Fruit fly (Drosophila melanogaster) whole organism, adult: ENCODE data around the gene CG34138.
A peak's percentile ranks its signal among the peaks of the same experiment; 100 is the strongest.

Experiments
- CG11617 ChIP-seq: fragments of 200-800 bp; sonication (Bioruptor generic); optimal IDR thresholded peaks from 2 replicates; lab custom pipeline; 2017; ENCODE audit warnings: mild to moderate bottlenecking, missing biosample characterization, missing genetic modification reagents, missing genetic modification characterization
- CG12768 ChIP-seq: fragments of 200-800 bp; sonication (Bioruptor generic); optimal IDR thresholded peaks from 2 replicates; lab custom pipeline; 2017; ENCODE audit warnings: missing biosample characterization, missing genetic modification characterization, mild to moderate bottlenecking, moderate library complexity, missing genetic modification reagents
- CG14711 ChIP-seq: fragments of 200-800 bp; sonication (Bioruptor generic); optimal IDR thresholded peaks from 2 replicates; lab custom pipeline; 2018; ENCODE audit warnings: missing biosample characterization, mild to moderate bottlenecking, missing genetic modification characterization, moderate library complexity
- CG1620 ChIP-seq: fragments of 200-800 bp; sonication (Bioruptor generic); optimal IDR thresholded peaks from 2 replicates; lab custom pipeline; 2016; ENCODE audit warnings: missing biosample characterization, missing genetic modification characterization
- CG33017 ChIP-seq: fragments of 200-800 bp; sonication (Bioruptor generic); optimal IDR thresholded peaks from 2 replicates; lab custom pipeline; 2018; ENCODE audit warnings: missing biosample characterization, mild to moderate bottlenecking, missing genetic modification characterization, moderate library complexity
- CG5204 ChIP-seq: fragments of 200-800 bp; sonication (Bioruptor generic); optimal IDR thresholded peaks from 2 replicates; lab custom pipeline; 2016; ENCODE audit warnings: missing biosample characterization, missing genetic modification characterization
- CG7045 ChIP-seq: fragments of 200-800 bp; sonication (Bioruptor generic); optimal IDR thresholded peaks from 2 replicates; lab custom pipeline; 2017; ENCODE audit warnings: missing biosample characterization, mild to moderate bottlenecking, missing genetic modification characterization
- CG7101 ChIP-seq: fragments of 200-800 bp; sonication (Bioruptor generic); optimal IDR thresholded peaks from 2 replicates; lab custom pipeline; 2018; ENCODE audit warnings: missing biosample characterization, mild to moderate bottlenecking, missing genetic modification characterization, moderate library complexity
- Clk ChIP-seq: fragments of 200-800 bp; sonication (Bioruptor generic); optimal IDR thresholded peaks from 2 replicates; lab custom pipeline; 2017; ENCODE audit warnings: missing biosample characterization, missing genetic modification characterization
- Crg-1 ChIP-seq: fragments of 200-800 bp; sonication (Bioruptor generic); optimal IDR thresholded peaks from 2 replicates; lab custom pipeline; 2016; ENCODE audit warnings: missing biosample characterization, missing genetic modification characterization
- Hr96 ChIP-seq: fragments of 200-800 bp; sonication (Bioruptor generic); optimal IDR thresholded peaks from 2 replicates; lab custom pipeline; 2016; ENCODE audit warnings: missing biosample characterization, missing genetic modification characterization
- Mnt ChIP-seq: fragments of 200-800 bp; sonication (Bioruptor generic); optimal IDR thresholded peaks from 2 replicates; lab custom pipeline; 2016; ENCODE audit warnings: missing biosample characterization, mild to moderate bottlenecking, missing genetic modification characterization
- bab1 ChIP-seq: fragments of 200-800 bp; sonication (Bioruptor generic); optimal IDR thresholded peaks from 3 replicates; lab custom pipeline; 2019; ENCODE audit warnings: missing biosample characterization, mild to moderate bottlenecking, missing genetic modification characterization, moderate library complexity
- cic ChIP-seq: fragments of 200-800 bp; sonication (Bioruptor generic); optimal IDR thresholded peaks from 2 replicates; lab custom pipeline; 2017; ENCODE audit warnings: missing biosample characterization, mild to moderate bottlenecking, missing genetic modification characterization, moderate library complexity
- cnc ChIP-seq, 2 experiments: fragments of >200 bp; optimal IDR thresholded peaks; 2 replicates each; lab custom pipeline; 2017
- kay ChIP-seq: fragments of 200-800 bp; sonication (Bioruptor generic); peaks from one replicate; lab custom pipeline; 2016; ENCODE audit warnings: missing biosample characterization, missing genetic modification characterization, borderline replicate concordance
- ovo ChIP-seq: fragments of 200-800 bp; sonication (Bioruptor generic); optimal IDR thresholded peaks from 2 replicates; lab custom pipeline; 2016; ENCODE audit warnings: missing biosample characterization, missing genetic modification characterization
- pad ChIP-seq: fragments of 200-800 bp; sonication (Bioruptor generic); optimal IDR thresholded peaks from 3 replicates; lab custom pipeline; 2017; ENCODE audit warnings: missing biosample characterization, missing genetic modification characterization, mild to moderate bottlenecking, moderate library complexity, missing genetic modification reagents
- tj ChIP-seq: fragments of 200-800 bp; sonication (Bioruptor generic); optimal IDR thresholded peaks from 3 replicates; lab custom pipeline; 2017; ENCODE audit warnings: missing biosample characterization, mild to moderate bottlenecking, missing genetic modification characterization, moderate library complexity
- toe ChIP-seq: fragments of 200-800 bp; sonication (Bioruptor generic); optimal IDR thresholded peaks from 2 replicates; lab custom pipeline; 2016; ENCODE audit warnings: missing biosample characterization, missing genetic modification characterization

The CG34138 gene

DNA sequence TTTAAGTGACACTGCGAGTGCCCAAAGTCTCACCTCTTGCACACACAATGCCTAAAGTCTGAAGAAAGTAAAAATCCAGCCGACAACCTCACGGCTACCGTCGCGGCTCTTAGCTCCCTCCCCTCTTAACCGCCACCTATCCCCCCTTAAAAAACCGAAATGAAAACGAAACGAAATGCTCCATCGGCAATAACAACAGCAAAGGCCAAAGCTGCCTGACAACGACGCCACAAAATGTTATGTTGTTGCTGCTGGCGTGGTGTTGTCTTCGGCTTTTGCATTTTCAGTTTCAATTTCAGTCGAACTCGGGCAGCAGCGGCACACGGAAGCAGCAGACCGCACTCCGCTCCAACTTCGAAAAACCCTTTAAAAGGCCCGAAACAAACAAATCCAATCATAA is 30.0 kb downstream of the CG34138 start, which contains the start of gene CG7432:
Gene CG7432 (plus strand): TSS at position 295 of the 400 bp plus-strand sequence.
- TF ChIP-seq toe = no peak
- no peak for TF ChIP-seq Hr96 (GFP tag; lab: Kevin White, UChicago)
- no peak for TF ChIP-seq Clk (GFP tag; lab: Kevin White, UChicago)
- no peak for TF ChIP-seq CG5204 (GFP tag; lab: Kevin White, UChicago)
- no peak for TF ChIP-seq tj (GFP tag; lab: Kevin White, UChicago)
- no peak for TF ChIP-seq ovo (GFP tag; lab: Kevin White, UChicago)
- no peak for TF ChIP-seq CG1620 (GFP tag; lab: Kevin White, UChicago)
- TF ChIP-seq pad = no peak
- TF ChIP-seq CG7045 (GFP tag; lab: Kevin White, UChicago) = no peak
- no peak for TF ChIP-seq CG7101 (tag; lab: Kevin White, UChicago)
- TF ChIP-seq CG33017 = no peak

DNA sequence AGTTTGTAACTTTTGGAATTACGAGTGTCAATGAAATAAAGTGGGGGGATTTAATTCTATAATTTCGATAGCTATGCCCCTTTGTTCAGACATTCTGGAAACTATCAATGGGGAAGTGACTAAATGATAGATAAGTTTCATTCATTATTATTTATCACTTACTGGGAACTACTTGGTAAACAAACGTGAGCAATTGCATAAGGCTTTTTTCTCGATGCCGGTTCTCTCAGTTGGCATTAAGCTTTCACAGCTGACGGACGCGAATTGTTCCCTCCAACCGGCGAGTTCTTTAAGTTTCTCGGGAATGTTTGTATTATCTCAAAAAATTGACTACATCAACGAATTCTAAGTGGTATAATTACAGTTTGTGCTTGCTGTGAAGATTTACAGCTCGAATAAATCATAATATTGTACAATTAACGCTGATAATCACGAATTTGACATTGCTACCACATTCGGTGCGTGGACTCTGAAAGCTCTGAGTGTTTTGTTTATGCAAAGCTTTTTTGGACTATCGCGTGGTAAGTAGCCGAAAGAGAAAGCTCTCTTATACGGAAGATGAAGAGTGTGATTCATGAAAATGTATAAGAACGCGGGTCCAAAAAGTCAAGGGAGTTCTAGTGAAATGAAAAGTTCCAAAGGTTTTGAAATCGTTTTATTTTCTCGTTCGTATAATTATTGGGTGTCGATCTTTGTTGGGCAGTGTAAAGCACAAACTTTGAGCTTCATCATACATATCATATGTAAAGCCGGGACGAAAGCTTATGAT is 36.7 kb downstream of the CG34138 start, which contains the start of gene Naam:
Gene Naam (plus strand): TSS at position 228 of the 769 bp plus-strand sequence.
- TF ChIP-seq cnc (optimal IDR thresholded peaks at IDR 0.05; lab: Kevin White, UChicago) = no peak
- peak; percentile 56 for TF ChIP-seq Mnt
- TF ChIP-seq CG7101 (tag; lab: Kevin White, UChicago) = peak; percentile 58
- peak; percentile 27 for TF ChIP-seq pad
- TF ChIP-seq Clk (GFP tag; lab: Kevin White, UChicago) = no peak
- peak; percentile 28 for TF ChIP-seq toe
- peak; percentile 82 for TF ChIP-seq cic
- TF ChIP-seq CG1620 (GFP tag; lab: Kevin White, UChicago) = no peak
- peak; percentile 28 for TF ChIP-seq Hr96 (GFP tag; lab: Kevin White, UChicago)
- TF ChIP-seq kay (GFP tag; lab: Kevin White, UChicago) = peak; percentile 66
- peak; percentile 56 for TF ChIP-seq CG14711 (tag; lab: Kevin White, UChicago)
- TF ChIP-seq Crg-1 = no peak
- peak; percentile 32 for TF ChIP-seq CG33017
- TF ChIP-seq CG12768 (GFP tag; lab: Kevin White, UChicago) = peak; percentile 29
- peak; percentile 30 for TF ChIP-seq CG11617 (GFP tag; lab: Kevin White, UChicago)
- TF ChIP-seq tj (GFP tag; lab: Kevin White, UChicago) = peak; percentile 15
- TF ChIP-seq bab1 = no peak
- TF ChIP-seq CG5204 (GFP tag; lab: Kevin White, UChicago) = peak; percentile 37
- no peak for TF ChIP-seq CG7045 (GFP tag; lab: Kevin White, UChicago)
- no peak for TF ChIP-seq ovo (GFP tag; lab: Kevin White, UChicago)

DNA sequence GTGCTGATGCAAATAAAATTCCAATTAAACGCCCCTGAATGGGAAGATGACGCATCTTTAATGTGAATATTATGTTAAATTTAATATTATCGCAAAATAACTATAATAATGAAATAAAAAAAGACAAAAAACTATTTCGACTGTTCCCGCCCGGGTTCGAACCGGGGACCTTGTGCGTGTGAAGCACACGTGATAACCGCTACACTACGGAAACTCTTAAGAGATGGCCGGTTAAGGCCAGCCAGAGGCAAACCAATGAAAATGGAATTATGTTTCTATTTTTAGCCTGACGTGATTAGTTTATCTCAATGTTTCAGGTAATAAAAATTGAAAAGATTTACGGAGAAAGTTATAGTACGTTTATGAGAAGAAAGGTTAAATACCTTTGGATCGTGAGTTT is 37.4 kb downstream of the CG34138 start:
- no peak for TF ChIP-seq CG7101 (tag; lab: Kevin White, UChicago)
- no peak for TF ChIP-seq cnc (optimal IDR thresholded peaks at IDR 0.05; lab: Kevin White, UChicago)
- TF ChIP-seq toe = no peak
- TF ChIP-seq Crg-1 = no peak
- TF ChIP-seq pad = no peak
- TF ChIP-seq Clk (GFP tag; lab: Kevin White, UChicago) = no peak
- TF ChIP-seq CG11617 (GFP tag; lab: Kevin White, UChicago) = no peak
- TF ChIP-seq CG12768 (GFP tag; lab: Kevin White, UChicago) = no peak
- TF ChIP-seq CG33017 = no peak
- no peak for TF ChIP-seq ovo (GFP tag; lab: Kevin White, UChicago)
- no peak for TF ChIP-seq CG1620 (GFP tag; lab: Kevin White, UChicago)

dm6 chr3R:19672905-19673304 is 38.2 kb downstream of the CG34138 start:
- TF ChIP-seq Hr96 (GFP tag; lab: Kevin White, UChicago) (no peak), cnc (optimal IDR thresholded peaks at IDR 0.05; lab: Kevin White, UChicago) (no peak), CG11617 (GFP tag; lab: Kevin White, UChicago) (no peak), tj (GFP tag; lab: Kevin White, UChicago) (no peak), cic (no peak), Mnt (no peak), CG14711 (tag; lab: Kevin White, UChicago) (no peak), CG5204 (GFP tag; lab: Kevin White, UChicago) (no peak), CG33017 (no peak), CG1620 (GFP tag; lab: Kevin White, UChicago) (no peak), kay (GFP tag; lab: Kevin White, UChicago) (no peak), pad (no peak), CG7045 (GFP tag; lab: Kevin White, UChicago) (no peak), Crg-1 (no peak), toe (no peak), bab1 (no peak)

dm6 chr3R:19679832-19680231 is 45.1 kb downstream of the CG34138 start:
- no peak for TF ChIP-seq CG33017

DNA sequence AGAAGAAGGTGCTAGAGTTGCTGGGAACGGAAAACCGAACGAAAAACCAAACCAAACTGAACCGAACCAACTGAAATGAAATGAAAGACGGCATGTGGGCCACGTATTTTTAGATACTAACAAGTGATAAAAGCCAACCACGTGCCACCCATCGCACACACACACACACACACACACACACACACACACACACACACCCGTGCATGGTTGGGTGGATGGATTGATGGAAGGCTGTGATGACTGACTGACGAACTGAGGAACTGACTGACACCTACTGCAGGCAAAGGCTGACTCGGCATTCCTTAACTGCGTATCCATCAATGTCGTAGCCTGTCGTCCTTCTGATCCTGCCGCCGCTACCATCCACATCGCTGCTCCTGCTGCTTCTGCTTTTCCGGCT is 47.7 kb downstream of the CG34138 start:
- no peak for TF ChIP-seq Hr96 (GFP tag; lab: Kevin White, UChicago)
- no peak for TF ChIP-seq Crg-1
- TF ChIP-seq tj (GFP tag; lab: Kevin White, UChicago) = no peak
- TF ChIP-seq CG5204 (GFP tag; lab: Kevin White, UChicago) = no peak
- no peak for TF ChIP-seq CG33017
- no peak for TF ChIP-seq CG7101 (tag; lab: Kevin White, UChicago)
- TF ChIP-seq cnc (optimal IDR thresholded peaks at IDR 0.05; lab: Kevin White, UChicago) = no peak
- no peak for TF ChIP-seq CG14711 (tag; lab: Kevin White, UChicago)
- no peak for TF ChIP-seq CG12768 (GFP tag; lab: Kevin White, UChicago)
- TF ChIP-seq kay (GFP tag; lab: Kevin White, UChicago) = no peak
- no peak for TF ChIP-seq CG7045 (GFP tag; lab: Kevin White, UChicago)
- no peak for TF ChIP-seq Mnt
- no peak for TF ChIP-seq Clk (GFP tag; lab: Kevin White, UChicago)
- TF ChIP-seq CG1620 (GFP tag; lab: Kevin White, UChicago) = no peak
- TF ChIP-seq cic = no peak
- no peak for TF ChIP-seq toe
- TF ChIP-seq ovo (GFP tag; lab: Kevin White, UChicago) = no peak
- no peak for TF ChIP-seq bab1
- no peak for TF ChIP-seq CG11617 (GFP tag; lab: Kevin White, UChicago)
